Fruit fly (Drosophila melanogaster): Measurements from ENCODE around the gene CG14020.

CG14020 gene

DNA sequence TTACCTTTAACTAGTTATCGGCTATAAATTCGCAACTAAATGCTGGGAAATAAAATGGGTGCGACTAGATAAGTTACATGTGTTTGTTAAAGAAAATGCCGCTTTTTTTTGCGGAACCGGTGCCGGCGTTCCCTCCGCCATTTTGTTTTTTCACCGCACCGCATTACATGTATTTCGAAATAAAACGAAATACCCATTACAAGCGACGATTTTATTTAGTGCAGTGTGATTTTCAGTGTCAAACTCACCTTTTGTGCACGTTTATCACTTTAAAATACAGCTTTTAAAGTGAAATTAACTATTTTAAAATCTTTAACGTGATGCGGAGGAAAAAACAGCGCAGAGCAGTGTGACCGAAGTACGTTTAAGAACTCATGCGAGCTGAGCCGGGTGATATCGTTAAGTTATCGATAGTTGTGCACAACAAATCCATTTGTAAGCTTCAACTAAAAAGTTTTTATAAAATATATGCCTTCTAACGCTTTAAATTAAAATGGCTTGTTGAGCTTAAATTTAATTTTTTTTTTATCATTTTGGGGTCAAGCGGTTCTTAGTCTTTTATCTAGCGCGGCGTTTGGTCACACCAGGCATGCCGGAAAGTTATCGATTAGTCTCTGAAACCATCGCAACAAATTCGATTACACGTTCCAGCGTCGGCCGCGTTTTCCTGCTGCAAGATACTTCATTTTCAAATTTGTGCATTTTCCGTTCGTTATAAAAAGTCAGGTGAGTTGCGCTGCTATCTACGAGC, 24.6 kb downstream of the CG14020 start, which contains the start of the genes Hel25E and Lam:
Hel25E (minus strand) TSS at position 380 of the 751 bp plus-strand sequence.
Lam (plus strand) TSS at position 546 of the 751 bp plus-strand sequence.
- no peak for TF ChIP-seq noc (tag; optimal IDR thresholded peaks at IDR 0.05)

DNA sequence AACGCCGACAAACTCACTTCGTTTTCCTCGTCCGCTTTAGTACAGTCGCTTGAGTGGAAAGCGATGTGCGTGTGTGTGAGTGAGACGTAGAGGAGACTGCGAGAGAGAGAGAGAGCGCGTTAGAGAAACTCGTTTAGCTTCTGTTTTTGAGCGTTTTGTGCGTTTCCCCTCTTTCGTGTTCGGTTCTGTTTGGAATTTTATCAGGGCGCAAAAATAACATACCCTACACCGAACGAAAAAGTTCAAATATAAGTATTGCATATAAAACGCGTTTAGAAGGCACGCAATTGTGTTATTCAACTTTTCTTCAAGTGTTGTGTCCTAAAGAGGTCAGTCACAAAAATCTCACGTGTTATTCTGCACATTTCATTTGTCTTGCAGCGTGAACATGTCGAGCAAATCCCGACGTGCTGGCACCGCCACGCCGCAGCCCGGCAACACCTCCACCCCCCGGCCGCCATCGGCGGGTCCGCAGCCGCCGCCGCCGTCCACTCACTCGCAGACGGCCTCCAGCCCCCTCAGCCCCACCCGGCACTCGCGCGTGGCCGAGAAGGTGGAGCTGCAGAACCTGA, 25.5 kb downstream of the CG14020 start:
- peak; percentile 21 for TF ChIP-seq noc (tag; optimal IDR thresholded peaks at IDR 0.05)

dm6 chr2L:5546207-5546517, 28.6 kb downstream of the CG14020 start:
- TF ChIP-seq noc (tag; optimal IDR thresholded peaks at IDR 0.05) = no peak

dm6 chr2L:5546518-5547287, 29.2 kb downstream of the CG14020 start, which contains the start of gene Oscillin:
Gene Oscillin, plus strand, starts transcription at chr2L:5547086.
- TF ChIP-seq noc (tag; optimal IDR thresholded peaks at IDR 0.05) = no peak

- TF ChIP-seq noc (tag; optimal IDR thresholded peaks at IDR 0.05) = peak; percentile 23
Measured at dm6 chr2L:5547288-5547777, 29.8 kb downstream of the CG14020 start.

dm6 chr2L:5550735-5551134, 33.2 kb downstream of the CG14020 start, which contains the start of gene CG14014:
Gene CG14014, minus strand, starts transcription at chr2L:5550835.
- no peak for TF ChIP-seq noc (tag; optimal IDR thresholded peaks at IDR 0.05)

DNA sequence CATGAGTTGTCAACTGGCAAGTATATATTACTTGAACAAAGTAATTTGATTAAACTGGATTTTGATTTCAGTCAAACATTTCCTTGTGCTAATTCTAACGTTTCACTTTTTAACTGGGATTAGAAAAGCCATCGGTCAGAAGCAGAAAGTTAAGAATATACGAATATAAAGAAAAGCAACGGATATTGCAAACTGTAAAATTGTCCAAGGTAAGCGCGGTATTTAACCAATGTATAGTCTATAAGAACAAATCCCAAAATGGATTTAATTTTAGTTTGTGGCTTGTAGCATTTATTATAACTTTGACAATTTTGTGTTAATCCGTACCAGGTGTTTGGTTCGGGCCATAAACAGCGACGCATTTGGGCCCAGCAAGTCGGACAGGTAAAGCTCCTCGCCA, 34.0 kb downstream of the CG14020 start, which contains the start of gene CG18269:
CG18269 (plus strand) TSS at position 301 of the 400 bp plus-strand sequence.
- no peak for TF ChIP-seq noc (tag; optimal IDR thresholded peaks at IDR 0.05)

DNA sequence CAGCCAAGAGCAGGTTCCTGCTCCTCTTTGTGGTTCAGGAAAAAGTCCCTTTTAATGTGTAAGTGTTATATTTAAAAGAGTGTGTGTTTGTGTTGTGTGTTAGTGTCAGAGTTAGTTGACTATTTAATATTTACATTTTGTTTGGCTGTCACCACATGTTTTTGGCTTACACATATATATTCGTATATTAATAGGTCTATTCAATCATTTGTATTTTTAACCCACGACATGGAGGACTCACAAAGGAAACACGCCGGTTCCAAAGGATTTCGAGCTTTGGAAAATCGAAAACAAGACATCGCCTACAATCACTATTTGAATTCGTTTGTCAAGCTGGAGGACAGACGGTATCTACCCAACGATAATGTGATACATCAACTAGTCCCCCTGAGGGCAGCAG, 36.2 kb downstream of the CG14020 start, which contains the start of the genes CG14013 and CG14017:
CG14013 (minus strand) TSS at position 101 of the 400 bp plus-strand sequence.
CG14017 (plus strand) TSS at position 148 of the 400 bp plus-strand sequence.
- no peak for TF ChIP-seq noc (tag; optimal IDR thresholded peaks at IDR 0.05)

DNA sequence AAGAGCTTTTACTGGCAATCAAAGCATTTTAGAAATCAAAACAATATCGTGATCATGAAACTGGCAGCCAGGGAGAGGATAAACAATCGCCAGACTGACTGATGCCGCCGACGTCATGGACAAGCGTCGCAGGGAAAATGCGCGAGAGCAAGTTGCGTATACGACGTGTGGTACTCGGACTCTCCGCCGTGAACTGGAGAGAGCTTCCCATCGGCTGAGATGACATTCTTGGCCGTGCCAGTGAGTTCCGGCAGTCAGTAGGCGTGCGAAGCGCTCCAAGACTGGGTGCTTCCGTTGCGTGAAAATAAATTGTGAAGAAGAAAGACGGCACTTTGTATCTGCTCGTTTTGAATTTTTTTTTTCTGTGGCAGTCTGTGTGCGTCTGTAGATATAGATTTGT, 37.3 kb downstream of the CG14020 start, which contains the start of gene GluRIIA:
GluRIIA (plus strand) TSS at position 255 of the 400 bp plus-strand sequence.
- TF ChIP-seq noc (tag; optimal IDR thresholded peaks at IDR 0.05) = no peak

- TF ChIP-seq noc (tag; optimal IDR thresholded peaks at IDR 0.05) = no peak
Measured at dm6 chr2L:5558809-5559392, 41.4 kb downstream of the CG14020 start, which contains the start of gene GluRIIB. Gene GluRIIB, plus strand, starts transcription at chr2L:5559342.

DNA sequence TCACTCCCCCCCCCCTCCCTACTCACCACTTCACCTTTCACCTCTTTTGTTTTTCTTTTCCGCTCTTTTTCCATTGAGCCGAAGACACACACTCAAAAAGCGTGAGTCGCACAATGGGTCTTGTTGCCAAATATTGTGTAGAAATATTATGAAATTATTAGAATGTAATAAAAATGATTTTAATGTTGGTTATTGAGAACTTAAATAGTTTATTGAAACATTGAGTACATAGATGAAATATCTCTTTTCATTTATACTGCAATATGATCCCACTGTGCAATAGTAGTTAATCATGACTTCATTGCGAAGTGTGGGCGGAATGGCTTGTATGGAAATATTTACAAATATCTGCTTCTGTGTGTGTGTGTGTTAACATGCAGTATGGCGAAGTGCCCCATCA, 49.6 kb downstream of the CG14020 start:
- TF ChIP-seq noc (tag; optimal IDR thresholded peaks at IDR 0.05) = no peak
